Fruit fly (Drosophila melanogaster) Kc167 (cell line): Measurements from ENCODE around the gene CG1764.

Source experiments
- Myc ChIP-seq: fragments of >200 bp; optimal IDR thresholded peaks from 2 replicates; lab custom pipeline; 2017; ENCODE audit warnings: missing external identifiers
- Sin3A ChIP-seq: fragments of >200 bp; optimal IDR thresholded peaks from 2 replicates; lab custom pipeline; 2018; ENCODE audit warnings: missing external identifiers
- h ChIP-seq: fragments of >200 bp; optimal IDR thresholded peaks from 3 replicates; lab custom pipeline; 2018; ENCODE audit warnings: missing external identifiers
- insv ChIP-seq: fragments of >200 bp; optimal IDR thresholded peaks from 3 replicates; lab custom pipeline; 2018; ENCODE audit warnings: missing external identifiers
- psq ChIP-seq: fragments of >200 bp; optimal IDR thresholded peaks from 2 replicates; lab custom pipeline; 2017; ENCODE audit warnings: missing external identifiers
- ttk ChIP-seq: sonication (Bioruptor generic); optimal IDR thresholded peaks from 2 replicates; lab custom pipeline; 2017; ENCODE audit warnings: missing external identifiers

The CG1764 gene

DNA sequence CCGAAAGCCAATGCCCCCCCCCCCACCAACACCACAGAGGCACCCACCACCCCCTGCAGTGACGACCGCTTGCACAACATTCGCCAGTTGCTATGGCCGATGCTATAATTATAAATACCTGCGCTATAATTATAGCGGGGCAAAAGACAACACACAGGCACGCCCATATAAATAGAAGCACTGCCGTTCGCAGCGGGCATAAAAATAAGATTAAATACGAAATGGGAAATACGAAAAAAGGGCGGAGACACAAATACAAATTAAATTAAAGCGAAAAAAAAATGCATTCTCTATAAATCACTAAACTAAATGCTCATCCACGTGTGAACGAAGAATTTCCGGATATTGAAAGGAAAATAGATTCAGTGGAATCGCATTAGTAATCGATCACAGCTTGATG lies 28.8 kb downstream of the CG1764 start:
- TF ChIP-seq h (lab: Kevin White, UChicago) (no peak), psq (lab: Kevin White, UChicago) (no peak), insv (lab: Kevin White, UChicago) (no peak), Sin3A (no peak), Myc (lab: Kevin White, UChicago) (no peak), ttk (lab: Kevin White, UChicago) (no peak)

DNA sequence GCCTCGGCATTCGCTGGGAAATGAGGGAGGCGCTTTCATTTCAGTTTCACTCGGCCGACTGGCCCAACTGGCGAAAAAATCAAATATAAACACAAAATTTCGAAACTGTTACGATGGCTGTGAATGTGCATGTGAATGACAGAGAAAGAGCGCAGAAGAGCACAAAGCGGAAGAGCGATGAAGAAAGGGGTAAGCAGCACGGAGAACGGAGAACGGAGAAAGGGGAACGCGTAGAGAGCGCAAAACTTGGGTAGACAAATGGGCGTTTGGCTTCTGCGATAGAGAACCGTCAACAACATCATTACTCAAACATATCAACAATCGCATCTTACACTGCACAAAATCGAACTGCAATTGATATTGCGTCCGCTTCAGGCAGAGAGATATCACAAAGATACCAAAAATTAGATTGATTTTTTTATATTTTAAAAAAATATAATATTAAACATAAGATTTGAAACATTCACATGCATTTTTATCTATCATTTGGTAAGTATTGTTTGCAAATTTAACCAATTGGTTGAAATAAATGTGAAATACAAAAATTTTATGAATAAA lies 29.5 kb downstream of the CG1764 start:
- no peak for TF ChIP-seq Sin3A
- TF ChIP-seq psq (lab: Kevin White, UChicago), result no peak
- TF ChIP-seq insv (lab: Kevin White, UChicago), result no peak
- TF ChIP-seq Myc (lab: Kevin White, UChicago), result no peak
- no peak for TF ChIP-seq ttk (lab: Kevin White, UChicago)
- no peak for TF ChIP-seq h (lab: Kevin White, UChicago)

DNA sequence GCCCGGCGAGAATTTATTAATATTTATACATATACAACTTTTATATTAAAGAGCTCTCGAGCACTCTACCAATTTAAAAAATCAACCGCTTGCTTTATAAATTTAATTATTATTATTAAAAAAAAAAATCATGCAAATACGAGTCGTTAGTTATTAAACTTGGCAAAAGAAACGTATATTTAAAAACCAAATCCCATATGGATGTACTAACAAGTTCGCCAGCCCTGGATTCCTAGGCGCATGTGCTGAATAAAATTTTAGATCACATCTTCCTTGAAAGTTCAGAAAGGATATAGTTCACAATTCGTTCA lies 43.5 kb downstream of the CG1764 start, which contains the start of gene comt:
Gene comt (plus strand): TSS at position 265 of the 311 bp plus-strand sequence.
- TF ChIP-seq ttk (lab: Kevin White, UChicago) (no peak), insv (lab: Kevin White, UChicago) (no peak), Sin3A (no peak), Myc (lab: Kevin White, UChicago) (no peak), psq (lab: Kevin White, UChicago) (no peak), h (lab: Kevin White, UChicago) (no peak)

DNA sequence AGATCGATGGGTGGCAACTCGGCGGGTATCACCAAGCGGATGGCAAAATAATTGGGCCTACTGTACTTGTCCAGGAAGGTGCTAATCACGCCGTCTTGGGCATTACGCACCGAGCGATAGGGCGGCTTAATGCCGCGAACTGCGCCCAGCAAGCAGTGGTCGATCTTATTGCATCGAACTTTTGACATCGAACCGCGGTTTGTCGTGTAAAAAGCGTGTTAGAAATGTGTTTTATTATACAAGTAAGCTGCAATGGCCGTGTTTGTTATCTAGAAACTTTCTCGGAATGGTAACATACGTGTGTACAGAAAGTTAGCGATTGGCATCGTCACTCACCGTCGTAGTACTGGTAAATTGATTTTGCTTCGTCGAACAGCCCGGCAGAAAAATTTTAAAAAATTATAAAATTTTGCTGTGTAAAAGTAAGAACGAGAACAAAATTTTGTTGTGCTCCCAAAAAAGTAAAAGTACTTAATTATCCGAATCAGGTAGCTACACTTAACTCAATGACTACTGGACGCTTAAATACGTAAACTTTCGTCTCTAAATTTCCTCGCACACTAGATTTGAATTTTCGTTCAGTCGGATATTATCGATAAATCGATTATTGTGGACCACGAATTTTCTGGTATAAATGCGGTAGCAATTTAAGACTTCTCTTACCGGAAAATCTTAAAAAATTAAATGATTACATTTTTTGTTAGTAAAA lies 44.0 kb downstream of the CG1764 start, which contains the start of the genes mew and CG15742:
Gene mew (minus strand): TSS at position 443 of the 709 bp plus-strand sequence.
Gene CG15742 (minus strand): TSS at position 448 of the 709 bp plus-strand sequence.
- TF ChIP-seq insv (lab: Kevin White, UChicago) (no peak), h (lab: Kevin White, UChicago) (no peak)

DNA sequence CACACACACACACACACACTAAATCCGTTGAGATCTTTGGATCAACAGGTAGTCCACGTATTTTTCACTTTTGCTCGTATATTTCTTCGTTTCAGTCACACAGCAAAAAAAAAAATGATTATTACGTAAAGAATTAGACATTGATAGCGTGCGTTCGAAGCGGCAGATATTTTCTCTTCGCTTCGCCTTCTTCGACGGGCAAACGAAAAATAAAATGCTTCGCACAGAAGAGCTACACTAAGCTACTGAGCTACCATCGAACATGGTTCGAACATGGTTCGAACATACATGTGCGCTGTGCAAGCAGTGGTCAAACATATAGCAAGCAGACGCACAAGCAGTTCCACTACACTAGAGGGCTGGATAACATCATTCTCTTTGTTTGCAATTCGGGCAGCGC lies 45.2 kb downstream of the CG1764 start:
- TF ChIP-seq h (lab: Kevin White, UChicago) (no peak), Sin3A (no peak), ttk (lab: Kevin White, UChicago) (no peak), psq (lab: Kevin White, UChicago) (no peak), insv (lab: Kevin White, UChicago) (no peak), Myc (lab: Kevin White, UChicago) (no peak)

DNA sequence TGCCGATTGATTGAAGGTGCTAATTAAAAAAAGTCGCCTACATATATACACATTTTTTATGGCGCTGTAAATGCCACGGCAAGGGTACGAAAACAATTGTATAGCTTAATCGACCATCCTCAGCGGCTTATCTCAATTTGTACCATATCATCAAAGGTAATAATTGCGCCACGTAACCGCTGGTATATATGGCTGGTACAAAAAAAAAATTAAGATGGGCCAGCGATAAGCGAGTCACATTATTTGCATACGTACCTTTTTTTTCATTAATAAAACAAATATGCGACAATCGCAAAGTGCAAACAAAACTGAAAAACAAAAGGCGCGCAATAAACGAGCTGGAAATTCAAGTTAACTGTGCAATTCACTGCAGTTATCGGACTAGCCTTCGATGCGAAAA lies 47.8 kb downstream of the CG1764 start:
- TF ChIP-seq ttk (lab: Kevin White, UChicago) (no peak), Sin3A (no peak), h (lab: Kevin White, UChicago) (no peak), insv (lab: Kevin White, UChicago) (no peak), Myc (lab: Kevin White, UChicago) (no peak), psq (lab: Kevin White, UChicago) (no peak)

DNA sequence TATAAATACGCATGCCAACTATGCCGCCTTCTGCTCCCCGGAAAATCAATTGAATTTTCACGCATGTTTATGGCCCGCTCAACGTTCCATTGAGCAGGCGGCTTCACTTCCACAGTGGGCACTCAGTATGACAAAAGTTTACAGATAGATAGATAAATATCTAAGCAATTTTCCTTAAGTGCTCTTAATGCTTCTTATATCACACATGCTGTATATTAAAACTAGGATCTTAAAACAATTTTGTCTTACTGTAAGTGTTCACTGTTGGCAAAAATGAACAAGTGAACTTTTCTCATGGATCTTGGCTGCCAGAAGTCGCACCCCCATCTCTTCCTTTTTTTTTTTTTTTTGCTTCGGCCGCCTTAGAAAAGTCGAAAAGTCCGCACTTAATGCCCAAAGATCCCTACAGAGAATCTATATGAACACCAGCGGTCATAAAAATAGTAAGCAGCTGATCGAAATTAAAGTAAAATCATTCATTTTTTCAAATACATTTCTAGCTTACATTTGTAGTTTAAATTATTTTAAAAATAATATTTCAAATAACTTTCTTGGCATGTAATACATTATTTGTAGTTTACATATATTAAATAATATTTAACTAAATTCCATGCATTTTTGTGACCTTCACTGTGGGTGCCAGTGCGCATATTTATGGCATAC lies 49.0 kb downstream of the CG1764 start:
- TF ChIP-seq Sin3A (no peak), psq (lab: Kevin White, UChicago) (no peak), h (lab: Kevin White, UChicago) (no peak), ttk (lab: Kevin White, UChicago) (no peak), Myc (lab: Kevin White, UChicago) (no peak), insv (lab: Kevin White, UChicago) (no peak)

DNA sequence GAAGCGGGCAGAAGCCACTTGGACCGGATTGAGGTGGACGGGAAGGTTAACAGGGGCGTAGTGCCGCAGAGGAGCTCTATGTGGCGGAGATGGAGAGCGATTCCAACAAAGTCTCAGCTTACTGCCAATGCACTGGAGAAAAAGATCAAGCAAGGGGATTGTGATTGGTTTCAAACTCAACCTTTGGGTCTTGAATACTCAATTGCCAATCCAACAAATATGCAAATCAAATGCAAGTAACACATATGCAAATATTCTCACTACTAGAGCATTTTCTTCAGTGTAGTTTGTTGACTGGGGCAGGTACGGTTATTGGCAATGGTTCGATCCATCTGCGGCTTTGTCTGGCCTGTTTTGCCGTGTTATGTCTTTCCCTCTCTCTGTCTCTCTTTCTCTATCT lies 50.9 kb downstream of the CG1764 start:
- TF ChIP-seq psq (lab: Kevin White, UChicago), result no peak
- TF ChIP-seq insv (lab: Kevin White, UChicago), result no peak
- no peak for TF ChIP-seq Sin3A
- TF ChIP-seq h (lab: Kevin White, UChicago), result no peak
- no peak for TF ChIP-seq Myc (lab: Kevin White, UChicago)
- no peak for TF ChIP-seq ttk (lab: Kevin White, UChicago)

DNA sequence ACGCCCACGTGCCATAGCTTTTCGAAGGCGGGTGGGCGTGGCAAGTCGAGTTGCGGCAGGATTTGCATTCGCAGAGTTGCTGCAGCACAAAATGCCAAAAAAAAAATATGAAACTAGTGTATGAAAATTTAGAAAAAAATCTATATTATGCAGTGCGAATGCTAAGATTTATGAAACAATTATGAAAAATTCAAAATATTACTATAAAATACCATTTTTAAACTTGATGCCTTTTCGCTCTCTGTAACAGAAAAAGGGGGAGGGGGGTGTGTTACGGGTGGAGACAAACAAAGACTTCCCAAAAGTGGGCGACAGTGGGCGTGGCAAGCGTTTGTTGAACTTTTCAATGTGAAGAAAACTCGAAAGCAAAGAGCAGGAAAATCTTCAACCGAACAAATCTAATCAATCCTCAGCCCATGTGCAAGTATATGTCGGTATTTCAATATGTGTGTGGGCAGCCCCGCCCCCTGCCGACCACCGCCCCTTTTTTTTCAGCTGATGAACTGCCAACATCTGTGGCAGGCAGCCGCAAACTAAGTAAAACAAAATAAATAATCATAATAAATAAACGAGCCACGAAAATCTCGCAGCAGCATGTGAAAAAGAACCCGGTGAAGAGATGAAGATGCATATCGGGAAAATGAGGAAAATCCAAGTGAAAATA lies 52.4 kb downstream of the CG1764 start:
- TF ChIP-seq insv (lab: Kevin White, UChicago) (no peak), h (lab: Kevin White, UChicago) (no peak), Myc (lab: Kevin White, UChicago) (no peak), ttk (lab: Kevin White, UChicago) (no peak), psq (lab: Kevin White, UChicago) (no peak), Sin3A (no peak)

DNA sequence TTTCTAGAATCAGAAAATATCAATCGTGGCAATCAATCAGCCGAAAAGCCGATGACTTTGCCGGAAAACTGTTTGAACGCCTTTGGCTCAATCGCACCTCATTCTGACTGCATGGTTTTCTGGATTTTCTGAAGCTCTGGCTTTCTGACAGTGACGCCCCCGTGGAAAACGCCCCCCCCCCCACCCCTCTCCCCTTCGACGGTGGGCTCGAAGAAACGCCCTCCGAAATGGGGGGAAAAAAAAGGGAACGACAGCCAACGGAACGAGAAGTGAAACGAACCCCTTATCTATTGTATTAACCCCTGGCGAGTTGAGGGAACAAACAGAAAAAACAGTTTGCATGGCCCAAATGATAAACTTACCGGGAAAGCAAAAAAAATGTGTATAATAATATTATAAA lies 53.7 kb downstream of the CG1764 start:
- TF ChIP-seq ttk (lab: Kevin White, UChicago), result no peak
- TF ChIP-seq Myc (lab: Kevin White, UChicago), result no peak
- TF ChIP-seq psq (lab: Kevin White, UChicago), result no peak
- TF ChIP-seq insv (lab: Kevin White, UChicago), result no peak
- TF ChIP-seq Sin3A, result no peak
- TF ChIP-seq h (lab: Kevin White, UChicago), result no peak

DNA sequence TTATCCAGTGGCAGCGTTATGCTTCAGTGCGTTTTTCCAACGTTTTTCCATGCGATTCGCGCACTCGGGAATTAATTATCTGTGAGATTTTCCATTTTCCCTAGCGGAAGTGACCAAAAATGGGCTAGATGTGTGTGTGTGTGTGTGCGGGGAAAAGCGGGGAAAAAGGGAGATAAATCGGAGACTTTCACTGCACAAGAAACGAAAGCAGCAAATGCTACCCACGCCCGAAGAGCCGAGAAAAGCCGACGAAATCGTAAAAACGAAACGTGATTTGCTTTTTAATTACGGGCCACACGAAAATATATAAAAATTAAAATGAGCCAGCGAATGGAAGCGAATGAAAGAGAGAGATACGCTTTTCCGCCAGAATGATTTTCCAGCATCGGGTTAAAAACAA lies 54.4 kb downstream of the CG1764 start:
- TF ChIP-seq ttk (lab: Kevin White, UChicago) (no peak), insv (lab: Kevin White, UChicago) (no peak), h (lab: Kevin White, UChicago) (no peak), Sin3A (no peak), Myc (lab: Kevin White, UChicago) (no peak), psq (lab: Kevin White, UChicago) (no peak)
